Fruit fly (Drosophila melanogaster) whole organism, embryonic: ENCODE measurements around the gene eIF3h.

Experiments
- Adf1 ChIP-seq: fragments of 200-800 bp; sonication (Bioruptor generic); IDR thresholded peaks from 2 replicates; pipeline ENCODE4 v1.3.6; 2022; ENCODE audit warnings: missing biosample characterization, missing genetic modification characterization
- Bdp1 ChIP-seq: fragments of 200-800 bp; sonication (Bioruptor generic); optimal IDR thresholded peaks from 3 replicates; lab custom pipeline; 2016; ENCODE audit warnings: missing biosample characterization, missing genetic modification characterization
- Bteb2 ChIP-seq: fragments of 200-800 bp; sonication (Bioruptor generic); optimal IDR thresholded peaks from 2 replicates; lab custom pipeline; 2016; ENCODE audit warnings: missing biosample characterization, missing genetic modification characterization
- C15 ChIP-seq: fragments of 200-800 bp; sonication (Bioruptor generic); IDR thresholded peaks from 3 replicates; pipeline ENCODE4 v1.3.6; 2022; ENCODE audit warnings: missing biosample characterization, missing genetic modification characterization
- CG1024 ChIP-seq: fragments of 200-800 bp; sonication (Bioruptor generic); IDR thresholded peaks from 2 replicates; pipeline ENCODE4 v1.3.6; 2022; ENCODE audit warnings: missing biosample characterization, missing genetic modification characterization
- CG13123 ChIP-seq: fragments of 200-800 bp; sonication (Bioruptor generic); optimal IDR thresholded peaks from 2 replicates; lab custom pipeline; 2016; ENCODE audit warnings: missing biosample characterization, missing genetic modification characterization
- CG13296 ChIP-seq: fragments of 200-800 bp; sonication (Bioruptor generic); optimal IDR thresholded peaks from 3 replicates; lab custom pipeline; 2018; ENCODE audit warnings: missing biosample characterization, mild to moderate bottlenecking, missing genetic modification characterization
- CG15479 ChIP-seq: fragments of 200-800 bp; sonication (Bioruptor generic); optimal IDR thresholded peaks from 3 replicates; lab custom pipeline; 2019; ENCODE audit warnings: missing biosample characterization, mild to moderate bottlenecking, missing genetic modification characterization, moderate library complexity
- CG17328 ChIP-seq: fragments of 200-800 bp; sonication (Bioruptor generic); IDR thresholded peaks from 2 replicates; pipeline ENCODE4 v1.3.6; 2022; ENCODE audit warnings: missing biosample characterization, missing genetic modification characterization
- CG17359 ChIP-seq: fragments of 200-800 bp; sonication (Bioruptor generic); optimal IDR thresholded peaks from 3 replicates; lab custom pipeline; 2018; ENCODE audit warnings: missing biosample characterization, mild to moderate bottlenecking, missing genetic modification characterization, moderate library complexity
- CG17802 ChIP-seq: fragments of 200-800 bp; sonication (Bioruptor generic); optimal IDR thresholded peaks from 2 replicates; lab custom pipeline; 2018; ENCODE audit warnings: missing biosample characterization, mild to moderate bottlenecking, missing genetic modification characterization, moderate library complexity
- CG18764 ChIP-seq: fragments of 200-800 bp; sonication (Bioruptor generic); optimal IDR thresholded peaks from 3 replicates; lab custom pipeline; 2016; ENCODE audit warnings: missing biosample characterization, missing genetic modification characterization
- CG3065 ChIP-seq: fragments of 200-800 bp; sonication (Bioruptor generic); optimal IDR thresholded peaks from 2 replicates; lab custom pipeline; 2016; ENCODE audit warnings: missing biosample characterization, missing genetic modification characterization
- CG33557 ChIP-seq: fragments of 200-800 bp; sonication (Bioruptor generic); optimal IDR thresholded peaks from 2 replicates; lab custom pipeline; 2019; ENCODE audit warnings: missing biosample characterization, mild to moderate bottlenecking, missing genetic modification characterization, moderate library complexity
- CG34224 ChIP-seq: fragments of 200-800 bp; sonication (Bioruptor generic); IDR thresholded peaks from 3 replicates; pipeline ENCODE4 v1.3.6; 2022; ENCODE audit warnings: missing biosample characterization, missing genetic modification characterization; ENCODE audit not compliant: partially characterized antibody
- CG4282 ChIP-seq: fragments of 200-800 bp; sonication (Bioruptor generic); optimal IDR thresholded peaks from 2 replicates; lab custom pipeline; 2016; ENCODE audit warnings: missing biosample characterization, missing genetic modification characterization
- CG4854 ChIP-seq: fragments of 200-800 bp; sonication (Bioruptor generic); optimal IDR thresholded peaks from 2 replicates; lab custom pipeline; 2016; ENCODE audit warnings: missing biosample characterization, missing genetic modification characterization, inconsistent platforms
- CG7786 ChIP-seq: fragments of 200-800 bp; sonication (Bioruptor generic); optimal IDR thresholded peaks from 2 replicates; lab custom pipeline; 2016; ENCODE audit warnings: missing biosample characterization, missing genetic modification characterization
- CG9215 ChIP-seq: fragments of 200-800 bp; sonication (Bioruptor generic); IDR thresholded peaks from 2 replicates; pipeline ENCODE4 v1.3.6; 2022; ENCODE audit warnings: missing biosample characterization, missing genetic modification characterization
- Camta ChIP-seq: fragments of 200-800 bp; sonication (Bioruptor generic); optimal IDR thresholded peaks from 2 replicates; lab custom pipeline; 2016; ENCODE audit warnings: missing biosample characterization, missing genetic modification characterization
- Deaf1 ChIP-seq: fragments of 200-800 bp; optimal IDR thresholded peaks from 3 replicates; lab custom pipeline; 2019; ENCODE audit warnings: missing biosample characterization, mild to moderate bottlenecking, missing genetic modification characterization, moderate library complexity
- Fer1 ChIP-seq: fragments of 200-800 bp; sonication (Bioruptor generic); optimal IDR thresholded peaks from 2 replicates; lab custom pipeline; 2017; ENCODE audit warnings: missing biosample characterization, mild to moderate bottlenecking, missing genetic modification characterization
- Hr39 ChIP-seq: fragments of >200 bp; optimal IDR thresholded peaks from 2 replicates; lab custom pipeline; 2017
- MBD-R2 ChIP-seq: fragments of 200-800 bp; sonication (Bioruptor generic); IDR thresholded peaks from 2 replicates; pipeline ENCODE4 v1.3.6; 2022; ENCODE audit warnings: missing biosample characterization, missing genetic modification characterization
- NC2β ChIP-seq: fragments of 200-800 bp; sonication (Bioruptor generic); optimal IDR thresholded peaks from 2 replicates; lab custom pipeline; 2016; ENCODE audit warnings: missing biosample characterization, missing genetic modification characterization
- NFAT ChIP-seq: fragments of 200-800 bp; sonication (Bioruptor generic); IDR thresholded peaks from 2 replicates; pipeline ENCODE4 v1.3.6; 2022; ENCODE audit warnings: missing biosample characterization, missing genetic modification characterization
- NfI ChIP-seq: fragments of 200-800 bp; sonication (Bioruptor generic); optimal IDR thresholded peaks from 3 replicates; lab custom pipeline; 2018; ENCODE audit warnings: missing biosample characterization, mild to moderate bottlenecking, missing genetic modification characterization, moderate library complexity
- Pdp1 ChIP-seq, 2 experiments: fragments of 200-800 bp; sonication (Bioruptor generic); optimal IDR thresholded peaks; 3 replicates each; lab custom pipeline; 2016; ENCODE audit warnings: missing biosample characterization in 2 of 2, missing genetic modification characterization in 2 of 2, mild to moderate bottlenecking in 1 of 2, moderate library complexity in 1 of 2
- Usf ChIP-seq: fragments of 200-800 bp; sonication (Bioruptor generic); optimal IDR thresholded peaks from 2 replicates; lab custom pipeline; 2017; ENCODE audit warnings: missing genotype, missing biosample characterization, missing genetic modification characterization
- YL-1 ChIP-seq: fragments of 200-800 bp; sonication (Bioruptor generic); optimal IDR thresholded peaks from 3 replicates; lab custom pipeline; 2017; ENCODE audit warnings: missing biosample characterization, mild to moderate bottlenecking, missing genetic modification characterization
- abd-A ChIP-seq: fragments of 200-800 bp; sonication (Bioruptor generic); optimal IDR thresholded peaks from 3 replicates; lab custom pipeline; 2019; ENCODE audit warnings: missing biosample characterization, mild to moderate bottlenecking, missing genetic modification characterization, moderate library complexity
- ara ChIP-seq: fragments of 200-800 bp; sonication (Bioruptor generic); IDR thresholded peaks from 2 replicates; pipeline ENCODE4 v1.3.6; 2022; ENCODE audit warnings: missing biosample characterization, missing genetic modification characterization
- ase ChIP-seq: fragments of 200-800 bp; sonication (Bioruptor generic); IDR thresholded peaks from 3 replicates; pipeline ENCODE4 v1.3.6; 2022; ENCODE audit warnings: missing biosample characterization, missing genetic modification characterization
- bbx ChIP-seq: fragments of 200-800 bp; sonication (Bioruptor generic); IDR thresholded peaks from 2 replicates; pipeline ENCODE4 v1.3.6; 2022; ENCODE audit warnings: missing biosample characterization, missing genetic modification characterization; ENCODE audit not compliant: partially characterized antibody
- dpn ChIP-seq, 2 experiments: fragments of 200-800 bp; sonication (Bioruptor generic); optimal IDR thresholded peaks; 3 replicates each; lab custom pipeline; 2016; ENCODE audit warnings: missing biosample characterization in 2 of 2, missing genetic modification characterization in 2 of 2
- hb ChIP-seq: fragments of 200-800 bp; sonication (Bioruptor generic); IDR thresholded peaks from 3 replicates; pipeline ENCODE4 v1.3.6; 2022; ENCODE audit warnings: missing biosample characterization, missing genetic modification characterization; ENCODE audit not compliant: partially characterized antibody
- kah ChIP-seq: fragments of 200-800 bp; sonication (Bioruptor generic); optimal IDR thresholded peaks from 2 replicates; lab custom pipeline; 2018; ENCODE audit warnings: missing biosample characterization, mild to moderate bottlenecking, missing genetic modification characterization
- klu ChIP-seq: fragments of 200-800 bp; sonication (Bioruptor generic); IDR thresholded peaks from 2 replicates; pipeline ENCODE4 v1.3.6; 2022; ENCODE audit warnings: missing biosample characterization, missing genetic modification characterization
- lola ChIP-seq, 3 experiments: fragments of >200 bp in 2 of 3; fragments of 200-800 bp in 1 of 3; sonication (Bioruptor generic) in 1 of 3; optimal IDR thresholded peaks; 2 replicates each; lab custom pipeline; 2017 to 2019; ENCODE audit warnings: missing biosample characterization in 3 of 3, missing genetic modification characterization in 3 of 3, mild to moderate bottlenecking in 1 of 3, moderate library complexity in 1 of 3
- peb ChIP-seq: fragments of 200-800 bp; sonication (Bioruptor generic); IDR thresholded peaks from 2 replicates; pipeline ENCODE4 v1.3.6; 2022; ENCODE audit warnings: missing biosample characterization, missing genetic modification characterization
- ranshi ChIP-seq: fragments of 200-800 bp; sonication (Bioruptor generic); IDR thresholded peaks from 2 replicates; pipeline ENCODE4 v1.3.6; 2022; ENCODE audit warnings: missing biosample characterization, missing genetic modification characterization
- sens-2 ChIP-seq: fragments of 200-800 bp; sonication (Bioruptor generic); IDR thresholded peaks from 2 replicates; pipeline ENCODE4 v1.3.6; 2022; ENCODE audit warnings: missing biosample characterization, missing genetic modification characterization
- sima ChIP-seq: fragments of 200-800 bp; sonication (Bioruptor generic); optimal IDR thresholded peaks from 2 replicates; lab custom pipeline; 2016; ENCODE audit warnings: missing biosample characterization, missing genetic modification characterization
- slou ChIP-seq: fragments of 200-800 bp; sonication (Bioruptor generic); optimal IDR thresholded peaks from 3 replicates; lab custom pipeline; 2016; ENCODE audit warnings: missing biosample characterization, missing genetic modification characterization
- slp2 ChIP-seq: fragments of 200-800 bp; sonication (Bioruptor generic); optimal IDR thresholded peaks from 2 replicates; lab custom pipeline; 2016; ENCODE audit warnings: missing biosample characterization, missing genetic modification characterization
- sna ChIP-seq: fragments of 200-800 bp; sonication (Bioruptor generic); IDR thresholded peaks from 2 replicates; pipeline ENCODE4 v1.3.6; 2022; ENCODE audit warnings: missing biosample characterization, missing genetic modification characterization; ENCODE audit not compliant: partially characterized antibody
- ssp ChIP-seq: fragments of 200-800 bp; sonication (Bioruptor generic); IDR thresholded peaks from 2 replicates; pipeline ENCODE4 v1.3.6; 2022; ENCODE audit warnings: missing biosample characterization, missing genetic modification characterization
- tna ChIP-seq: fragments of 200-800 bp; sonication (Bioruptor generic); IDR thresholded peaks from 2 replicates; pipeline ENCODE4 v1.3.6; 2022; ENCODE audit warnings: missing biosample characterization, missing genetic modification characterization; ENCODE audit not compliant: partially characterized antibody
- ttk ChIP-seq: fragments of 200-800 bp; sonication (Bioruptor generic); IDR thresholded peaks from 2 replicates; pipeline ENCODE4 v2.1.2; 2022; ENCODE audit warnings: missing biosample characterization, missing genetic modification characterization
- yki ChIP-seq: fragments of >200 bp; optimal IDR thresholded peaks from 3 replicates; lab custom pipeline; 2018

eIF3h gene

DNA sequence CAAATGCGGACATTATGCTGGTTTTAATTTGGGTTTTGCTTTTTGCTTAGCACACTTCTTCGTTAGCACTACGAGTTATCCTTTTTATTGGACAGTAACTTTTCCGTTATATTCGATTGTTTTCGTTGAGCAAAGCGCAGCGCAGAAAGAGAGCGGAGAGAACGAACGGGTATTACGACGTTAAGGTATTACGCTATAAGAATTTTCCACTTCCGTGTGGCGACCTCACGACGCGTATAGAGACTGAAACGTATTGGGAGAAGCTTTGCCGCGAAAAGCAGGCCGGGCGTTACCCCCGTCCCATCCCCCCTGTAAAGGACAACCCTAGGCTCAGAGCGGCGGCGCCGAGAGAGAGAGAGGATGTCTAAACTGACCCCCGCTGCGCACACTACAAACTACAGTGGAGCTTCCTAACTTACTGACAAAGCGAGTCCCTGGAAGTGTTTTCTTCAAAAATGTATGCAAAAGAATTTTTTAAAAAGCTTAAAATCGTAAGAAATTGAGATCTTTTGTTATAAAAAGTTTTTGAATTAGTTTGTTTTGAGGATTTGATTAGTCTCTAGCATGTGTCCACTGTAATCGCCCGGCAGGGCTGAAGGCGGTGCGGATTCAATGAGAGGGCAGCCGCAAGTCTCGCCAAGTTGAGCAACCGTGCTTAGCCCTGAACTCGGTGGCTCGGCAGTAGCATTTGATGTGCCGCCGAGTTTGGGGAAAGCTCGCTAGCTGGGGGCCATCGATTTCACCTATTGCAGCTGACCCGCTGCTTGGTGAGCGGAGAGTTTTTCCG lies 48.0 kb downstream of the eIF3h start (continued):
- TF ChIP-seq CG1024 (GFP tag; lab: Robert Waterston, UW) (peak; percentile 87), CG15479 (GFP tag; lab: Kevin White, UChicago) (no peak), NFAT (peak; percentile 92), Bteb2 (GFP tag; lab: Kevin White, UChicago) (peak; percentile 95), ara (GFP tag; lab: Robert Waterston, UW) (peak; percentile 92), hb (GFP tag; lab: Robert Waterston, UW) (no peak), C15 (GFP tag; lab: Robert Waterston, UW) (peak; percentile 89), Bdp1 (GFP tag; lab: Kevin White, UChicago) (peak; percentile 89), ssp (GFP tag; lab: Robert Waterston, UW) (peak; percentile 89), CG4854 (GFP tag; lab: Kevin White, UChicago) (peak; percentile 91), MBD-R2 (GFP tag; lab: Robert Waterston, UW) (peak; percentile 89), CG13296 (peak; percentile 96), abd-A (tag; lab: Kevin White, UChicago) (peak; percentile 77), CG9215 (GFP tag; lab: Robert Waterston, UW) (peak; percentile 95), Fer1 (GFP tag; lab: Kevin White, UChicago) (peak; percentile 98), CG33557 (peak; percentile 67), CG4282 (GFP tag; lab: Kevin White, UChicago) (peak; percentile 88), peb (GFP tag; lab: Robert Waterston, UW) (peak; percentile 94), sima (GFP tag; lab: Kevin White, UChicago) (peak; percentile 87), tna (GFP tag; lab: Robert Waterston, UW) (no peak), CG18764 (GFP tag; lab: Kevin White, UChicago) (peak; percentile 84), slou (peak; percentile 92), Usf (GFP tag; lab: Kevin White, UChicago) (peak; percentile 74), klu (GFP tag; lab: Robert Waterston, UW) (peak; percentile 92), Hr39 (no peak), CG34224 (GFP tag; lab: Robert Waterston, UW) (no peak), dpn (GFP tag; optimal IDR thresholded peaks at IDR 0.05; lab: Kevin White, UChicago) (peak; percentile 95 to 96), yki (lab: Kevin White, UChicago) (no peak), CG17328 (peak; percentile 95), CG17802 (tag; lab: Kevin White, UChicago) (peak; percentile 72), CG7786 (GFP tag; lab: Kevin White, UChicago) (peak; percentile 97), Adf1 (GFP tag; lab: Robert Waterston, UW) (peak; percentile 83), slp2 (GFP tag; lab: Kevin White, UChicago) (peak; percentile 92), Deaf1 (tag; lab: Kevin White, UChicago) (peak; percentile 80), Camta (GFP tag; lab: Kevin White, UChicago) (peak; percentile 92), YL-1 (GFP tag; lab: Kevin White, UChicago) (peak; percentile 60), ranshi (GFP tag; lab: Robert Waterston, UW) (peak; percentile 97), ase (peak; percentile 94), Pdp1 (GFP tag; optimal IDR thresholded peaks at IDR 0.05; lab: Kevin White, UChicago) (peak; percentile 94 to 96), CG13123 (GFP tag; lab: Kevin White, UChicago) (peak; percentile 80), NfI (GFP tag; lab: Kevin White, UChicago) (peak; percentile 96), NC2β (GFP tag; lab: Kevin White, UChicago) (peak; percentile 90), bbx (GFP tag; lab: Robert Waterston, UW) (no peak), lola (GFP tag; optimal IDR thresholded peaks at IDR 0.05; lab: Kevin White, UChicago) (peak in 1 of 3 experiments; percentile 80), CG17359 (peak; percentile 97), kah (GFP tag; lab: Kevin White, UChicago) (peak; percentile 81), ttk (peak; percentile 93), sna (0 out of 2 replicates have a peak, but pooled peaks have one; percentile 13), sens-2 (GFP tag; lab: Robert Waterston, UW) (peak; percentile 91), CG3065 (GFP tag; lab: Kevin White, UChicago) (peak; percentile 68)
